Fruit fly (Drosophila melanogaster): ENCODE measurements around the gene CG8677.

dm6 chr2L:21235463-21235862, 14.4 kb downstream of the CG8677 start:
- no peak for TF ChIP-seq h (optimal IDR thresholded peaks at IDR 0.05)
- no peak for TF ChIP-seq Myc (optimal IDR thresholded peaks at IDR 0.05)
- TF ChIP-seq ttk (optimal IDR thresholded peaks at IDR 0.05), result no peak
- TF ChIP-seq insv (optimal IDR thresholded peaks at IDR 0.05), result no peak
